Worm (Caenorhabditis elegans): ENCODE measurements around the gene idpp-3.
A peak's percentile ranks its signal among the peaks of the same experiment; 100 is the strongest.

idpp-3 gene

ce11 chrX:14916767-14917166, 44.6 kb downstream of the idpp-3 start:
- TF ChIP-seq pax-1 (tag; optimal IDR thresholded peaks at IDR 0.05) (no peak), unc-42 (tag; optimal IDR thresholded peaks at IDR 0.05) (peak; percentile 18)

- no peak for TF ChIP-seq ttx-3 (tag; optimal IDR thresholded peaks at IDR 0.05)
- TF ChIP-seq eyg-1 (tag; optimal IDR thresholded peaks at IDR 0.05): no peak
- no peak for TF ChIP-seq lin-11 (tag; optimal IDR thresholded peaks at IDR 0.05)
- no peak for TF ChIP-seq dmd-4 (tag; optimal IDR thresholded peaks at IDR 0.05; ENCODE audit: borderline replicate concordance)
- no peak for TF ChIP-seq syd-9 (tag; optimal IDR thresholded peaks at IDR 0.05)
- TF ChIP-seq sox-2 (GFP tag; IDR thresholded peaks at IDR 0.05): no peak
- TF ChIP-seq pag-3 (tag; optimal IDR thresholded peaks at IDR 0.05; ENCODE audit: borderline replicate concordance): no peak
These were observed 50.7 kb downstream of the idpp-3 start for ce11 chrX:14910689-14911088.
